Fruit fly (Drosophila melanogaster) whole organism, embryonic: ENCODE data around the gene slpr.
A peak's percentile ranks its signal among the peaks of the same experiment; 100 is the strongest.

Experiments used
- Atf-2 ChIP-seq: fragments of 200-800 bp; sonication (Bioruptor generic); optimal IDR thresholded peaks from 2 replicates; lab custom pipeline; 2016; ENCODE audit warnings: missing biosample characterization, missing genetic modification characterization
- Atf6 ChIP-seq: fragments of 200-800 bp; sonication (Bioruptor generic); IDR thresholded peaks from 2 replicates; pipeline ENCODE4 v1.3.6; 2022; ENCODE audit warnings: missing biosample characterization, missing genetic modification characterization
- CG10267 ChIP-seq: fragments of 200-800 bp; sonication (Bioruptor generic); optimal IDR thresholded peaks from 2 replicates; lab custom pipeline; 2018; ENCODE audit warnings: missing biosample characterization, mild to moderate bottlenecking, missing genetic modification characterization, moderate library complexity
- CG10462 ChIP-seq: fragments of 200-800 bp; sonication (Bioruptor generic); optimal IDR thresholded peaks from 2 replicates; lab custom pipeline; 2016; ENCODE audit warnings: missing biosample characterization, missing genetic modification characterization
- CG10543 ChIP-seq: fragments of 200-800 bp; sonication (Bioruptor generic); optimal IDR thresholded peaks from 3 replicates; lab custom pipeline; 2017; ENCODE audit warnings: missing biosample characterization, mild to moderate bottlenecking, missing genetic modification characterization, moderate library complexity
- CG11504 ChIP-seq: fragments of 200-800 bp; sonication (Bioruptor generic); optimal IDR thresholded peaks from 3 replicates; lab custom pipeline; 2019; ENCODE audit warnings: missing biosample characterization, mild to moderate bottlenecking, missing genetic modification characterization, moderate library complexity
- CG12391 ChIP-seq: fragments of 200-800 bp; sonication (Bioruptor generic); optimal IDR thresholded peaks from 3 replicates; lab custom pipeline; 2018; ENCODE audit warnings: missing biosample characterization, mild to moderate bottlenecking, missing genetic modification characterization, moderate library complexity
- CG13287 ChIP-seq: fragments of 200-800 bp; sonication (Bioruptor generic); IDR thresholded peaks from 2 replicates; pipeline ENCODE4 v1.3.6; 2022; ENCODE audit warnings: missing biosample characterization, missing genetic modification characterization; ENCODE audit not compliant: partially characterized antibody
- CG13424 ChIP-seq: fragments of 200-800 bp; sonication (Bioruptor generic); optimal IDR thresholded peaks from 2 replicates; lab custom pipeline; 2019; ENCODE audit warnings: missing biosample characterization, mild to moderate bottlenecking, missing genetic modification characterization, moderate library complexity
- CG15011 ChIP-seq: fragments of 200-800 bp; sonication (Bioruptor generic); optimal IDR thresholded peaks from 3 replicates; lab custom pipeline; 2018; ENCODE audit warnings: missing biosample characterization, mild to moderate bottlenecking, missing genetic modification characterization
- CG30403 ChIP-seq: fragments of 200-800 bp; sonication (Bioruptor generic); optimal IDR thresholded peaks from 3 replicates; lab custom pipeline; 2016; ENCODE audit warnings: missing biosample characterization, missing genetic modification characterization
- CG34224 ChIP-seq: fragments of 200-800 bp; sonication (Bioruptor generic); IDR thresholded peaks from 3 replicates; pipeline ENCODE4 v1.3.6; 2022; ENCODE audit warnings: missing biosample characterization, missing genetic modification characterization; ENCODE audit not compliant: partially characterized antibody
- CG3995 ChIP-seq: fragments of 200-800 bp; sonication (Bioruptor generic); optimal IDR thresholded peaks from 3 replicates; lab custom pipeline; 2016; ENCODE audit warnings: missing biosample characterization, missing genetic modification characterization
- CG5180 ChIP-seq: fragments of 200-800 bp; sonication (Bioruptor generic); optimal IDR thresholded peaks from 3 replicates; lab custom pipeline; 2017; ENCODE audit warnings: missing biosample characterization, missing genetic modification characterization, mild to moderate bottlenecking, moderate library complexity, missing genetic modification reagents
- CG6175 ChIP-seq: fragments of 200-800 bp; sonication (Bioruptor generic); IDR thresholded peaks from 3 replicates; pipeline ENCODE4 v1.3.6; 2022; ENCODE audit warnings: missing biosample characterization, missing genetic modification characterization
- CG6791 ChIP-seq: fragments of 200-800 bp; sonication (Bioruptor generic); IDR thresholded peaks from 3 replicates; pipeline ENCODE4 v1.3.6; 2022; ENCODE audit warnings: missing biosample characterization, missing genetic modification characterization; ENCODE audit not compliant: partially characterized antibody
- CG7745 ChIP-seq: fragments of 200-800 bp; sonication (Bioruptor generic); optimal IDR thresholded peaks from 2 replicates; lab custom pipeline; 2018; ENCODE audit warnings: missing biosample characterization, mild to moderate bottlenecking, missing genetic modification characterization, moderate library complexity
- CG7839 ChIP-seq: fragments of 200-800 bp; sonication (Bioruptor generic); optimal IDR thresholded peaks from 3 replicates; lab custom pipeline; 2018; ENCODE audit warnings: missing biosample characterization, mild to moderate bottlenecking, missing genetic modification characterization, moderate library complexity
- CG8089 ChIP-seq: fragments of 200-800 bp; sonication (Bioruptor generic); optimal IDR thresholded peaks from 3 replicates; lab custom pipeline; 2016; ENCODE audit warnings: missing biosample characterization, missing genetic modification characterization
- CG9797 ChIP-seq: fragments of 200-800 bp; sonication (Bioruptor generic); optimal IDR thresholded peaks from 3 replicates; lab custom pipeline; 2018; ENCODE audit warnings: missing biosample characterization, mild to moderate bottlenecking, missing genetic modification characterization
- Camta ChIP-seq: fragments of 200-800 bp; sonication (Bioruptor generic); optimal IDR thresholded peaks from 2 replicates; lab custom pipeline; 2016; ENCODE audit warnings: missing biosample characterization, missing genetic modification characterization
- Chrac-16 ChIP-seq: fragments of 200-800 bp; sonication (Bioruptor generic); optimal IDR thresholded peaks from 3 replicates; lab custom pipeline; 2016; ENCODE audit warnings: missing biosample characterization, missing genetic modification characterization
- Deaf1 ChIP-seq: fragments of 200-800 bp; optimal IDR thresholded peaks from 3 replicates; lab custom pipeline; 2019; ENCODE audit warnings: missing biosample characterization, mild to moderate bottlenecking, missing genetic modification characterization, moderate library complexity
- Dll ChIP-seq: fragments of 200-800 bp; sonication (Bioruptor generic); IDR thresholded peaks from 4 replicates; pipeline ENCODE4 v1.3.6; 2022; ENCODE audit warnings: missing biosample characterization, missing genetic modification characterization; ENCODE audit not compliant: partially characterized antibody
- Doc3 ChIP-seq: fragments of 200-800 bp; sonication (Bioruptor generic); IDR thresholded peaks from 3 replicates; pipeline ENCODE4 v1.3.6; 2022; ENCODE audit warnings: missing biosample characterization, missing genetic modification characterization; ENCODE audit not compliant: partially characterized antibody
- Ets65A ChIP-seq: fragments of 200-800 bp; sonication (Bioruptor generic); peaks from one replicate; lab custom pipeline; 2016; ENCODE audit warnings: missing biosample characterization, missing genetic modification characterization
- Ets97D ChIP-seq: fragments of 200-800 bp; sonication (Bioruptor generic); optimal IDR thresholded peaks from 3 replicates; lab custom pipeline; 2016; ENCODE audit warnings: missing biosample characterization, missing genetic modification characterization
- Nf-YC ChIP-seq: fragments of 200-800 bp; optimal IDR thresholded peaks from 3 replicates; lab custom pipeline; 2019; ENCODE audit warnings: missing biosample characterization, mild to moderate bottlenecking, missing genetic modification characterization, moderate library complexity
- Opbp ChIP-seq: fragments of 200-800 bp; sonication (Bioruptor generic); IDR thresholded peaks from 3 replicates; pipeline ENCODE4 v1.3.6; 2022; ENCODE audit warnings: missing biosample characterization, missing genetic modification characterization; ENCODE audit not compliant: partially characterized antibody
- Side ChIP-seq: fragments of 200-800 bp; sonication (Bioruptor generic); optimal IDR thresholded peaks from 2 replicates; lab custom pipeline; 2016; ENCODE audit warnings: missing biosample characterization, missing genetic modification characterization
- Sox102F ChIP-seq: fragments of 200-800 bp; sonication (Bioruptor generic); optimal IDR thresholded peaks from 2 replicates; lab custom pipeline; 2018; ENCODE audit warnings: missing biosample characterization, mild to moderate bottlenecking, missing genetic modification characterization, moderate library complexity
- Sry-β ChIP-seq: fragments of 200-800 bp; sonication (Bioruptor generic); optimal IDR thresholded peaks from 2 replicates; lab custom pipeline; 2018; ENCODE audit warnings: missing biosample characterization, mild to moderate bottlenecking, missing genetic modification characterization, moderate library complexity
- Ssrp ChIP-seq: fragments of 200-800 bp; sonication (Bioruptor generic); optimal IDR thresholded peaks from 2 replicates; lab custom pipeline; 2018; ENCODE audit warnings: missing biosample characterization, mild to moderate bottlenecking, missing genetic modification characterization, moderate library complexity
- YL-1 ChIP-seq: fragments of 200-800 bp; sonication (Bioruptor generic); optimal IDR thresholded peaks from 3 replicates; lab custom pipeline; 2017; ENCODE audit warnings: missing biosample characterization, mild to moderate bottlenecking, missing genetic modification characterization
- amos ChIP-seq: fragments of 200-800 bp; sonication (Bioruptor generic); IDR thresholded peaks from 2 replicates; pipeline ENCODE4 v1.3.6; 2022; ENCODE audit warnings: missing biosample characterization, missing genetic modification characterization; ENCODE audit not compliant: partially characterized antibody
- en ChIP-seq: fragments of 200-800 bp; sonication (Bioruptor generic); optimal IDR thresholded peaks from 2 replicates; lab custom pipeline; 2016; ENCODE audit warnings: missing biosample characterization, missing genetic modification characterization
- ewg ChIP-seq: fragments of 200-800 bp; sonication (Bioruptor generic); optimal IDR thresholded peaks from 3 replicates; lab custom pipeline; 2017; ENCODE audit warnings: mild to moderate bottlenecking, missing biosample characterization, missing genetic modification reagents, missing genetic modification characterization
- fd102C ChIP-seq: fragments of 200-800 bp; sonication (Bioruptor generic); optimal IDR thresholded peaks from 2 replicates; lab custom pipeline; 2018; ENCODE audit warnings: missing biosample characterization, mild to moderate bottlenecking, missing genetic modification characterization, moderate library complexity
- knrl ChIP-seq: fragments of 200-800 bp; sonication (Bioruptor generic); IDR thresholded peaks from 3 replicates; pipeline ENCODE4 v1.3.6; 2022; ENCODE audit warnings: missing biosample characterization, missing genetic modification characterization; ENCODE audit not compliant: partially characterized antibody
- lola ChIP-seq, 3 experiments: fragments of >200 bp in 2 of 3; fragments of 200-800 bp in 1 of 3; sonication (Bioruptor generic) in 1 of 3; optimal IDR thresholded peaks; 2 replicates each; lab custom pipeline; 2017 to 2019; ENCODE audit warnings: missing biosample characterization in 3 of 3, missing genetic modification characterization in 3 of 3, mild to moderate bottlenecking in 1 of 3, moderate library complexity in 1 of 3
- pzg ChIP-seq: fragments of 200-800 bp; sonication (Bioruptor generic); optimal IDR thresholded peaks from 3 replicates; lab custom pipeline; 2018; ENCODE audit warnings: missing biosample characterization, mild to moderate bottlenecking, missing genetic modification characterization, moderate library complexity
- sd ChIP-seq: fragments of 200-800 bp; sonication (Bioruptor generic); optimal IDR thresholded peaks from 3 replicates; lab custom pipeline; 2018; ENCODE audit warnings: missing biosample characterization, mild to moderate bottlenecking, missing genetic modification characterization, moderate library complexity
- slp2 ChIP-seq: fragments of 200-800 bp; sonication (Bioruptor generic); optimal IDR thresholded peaks from 2 replicates; lab custom pipeline; 2016; ENCODE audit warnings: missing biosample characterization, missing genetic modification characterization
- unc-4 ChIP-seq: fragments of 200-800 bp; sonication (Bioruptor generic); IDR thresholded peaks from 2 replicates; pipeline ENCODE4 v1.3.6; 2022; ENCODE audit warnings: missing biosample characterization, missing genetic modification characterization; ENCODE audit not compliant: partially characterized antibody
- unpg ChIP-seq: fragments of 200-800 bp; sonication (Bioruptor generic); optimal IDR thresholded peaks from 3 replicates; lab custom pipeline; 2018; ENCODE audit warnings: missing biosample characterization, mild to moderate bottlenecking, missing genetic modification characterization, moderate library complexity
- zen2 ChIP-seq: fragments of 200-800 bp; sonication (Bioruptor generic); IDR thresholded peaks from 3 replicates; pipeline ENCODE4 v1.3.6; 2022; ENCODE audit warnings: missing biosample characterization, missing genetic modification characterization; ENCODE audit not compliant: partially characterized antibody

slpr gene

DNA sequence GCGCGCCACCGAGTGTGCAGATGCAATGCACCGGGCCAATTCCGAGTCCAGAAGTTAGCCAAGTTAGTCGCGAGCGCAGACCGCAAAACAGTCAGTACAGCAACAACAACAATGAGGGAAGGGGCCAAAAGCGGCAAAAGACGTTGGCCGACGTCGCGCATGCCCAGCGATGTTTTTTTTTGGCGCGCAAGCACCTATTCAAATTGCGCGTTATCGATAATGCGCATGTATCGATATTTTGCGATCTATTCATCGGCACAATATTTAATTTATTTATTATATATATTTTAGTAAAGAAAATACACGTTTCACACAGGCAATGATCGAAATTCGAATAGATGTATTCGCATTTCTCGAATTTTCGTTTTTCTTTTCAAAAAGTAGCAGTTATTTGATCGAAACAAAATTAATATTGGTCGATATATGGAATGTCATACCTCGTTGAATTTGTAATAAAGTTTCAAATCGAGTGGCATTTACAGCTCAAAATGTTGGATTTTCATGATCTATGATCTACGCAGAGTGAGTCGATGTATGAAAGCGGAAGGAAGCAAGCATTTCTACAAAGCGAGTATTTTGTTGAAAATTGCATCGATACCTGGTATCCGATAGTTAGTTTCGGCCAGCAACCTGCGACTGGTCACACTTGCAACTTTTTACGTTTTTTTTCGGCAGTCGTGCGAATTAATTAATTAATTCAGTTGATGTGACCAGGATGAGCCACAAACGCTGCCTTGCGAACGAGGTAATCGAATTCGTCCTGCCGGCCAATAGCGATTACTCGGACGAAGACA, 47.6 kb downstream of the slpr start, which contains the start of gene CG2116 (continued):
- TF ChIP-seq Ssrp (tag; lab: Kevin White, UChicago) (no peak), slp2 (no peak), CG11504 (tag; lab: Kevin White, UChicago) (peak; percentile 25), Sry-β (GFP tag; lab: Kevin White, UChicago) (no peak), zen2 (peak; percentile 52; the same call in 1 of the 3 replicates), CG10543 (GFP tag; lab: Kevin White, UChicago) (peak; percentile 9), CG13424 (tag; lab: Kevin White, UChicago) (no peak), CG15011 (GFP tag; lab: Kevin White, UChicago) (no peak), CG5180 (GFP tag; lab: Kevin White, UChicago) (no peak), Atf-2 (GFP tag; lab: Kevin White, UChicago) (no peak), CG8089 (no peak), CG9797 (peak; percentile 78), YL-1 (GFP tag; lab: Kevin White, UChicago) (peak; percentile 11), Ets65A (GFP tag; lab: Kevin White, UChicago) (peak; percentile 70), pzg (GFP tag; lab: Kevin White, UChicago) (peak; percentile 64), lola (GFP tag; optimal IDR thresholded peaks at IDR 0.05; lab: Kevin White, UChicago) (peak in 1 of 3 experiments; percentile 6), CG6791 (GFP tag; lab: Robert Waterston, UW) (peak; percentile 64), knrl (GFP tag; lab: Robert Waterston, UW) (peak; percentile 79), unpg (GFP tag; lab: Kevin White, UChicago) (no peak), Dll (GFP tag; lab: Robert Waterston, UW) (peak; percentile 79), CG13287 (peak; percentile 72), CG10267 (tag; lab: Kevin White, UChicago) (peak; percentile 37), Sox102F (GFP tag; lab: Kevin White, UChicago) (no peak), Camta (GFP tag; lab: Kevin White, UChicago) (no peak), Atf6 (no peak), en (GFP tag; lab: Kevin White, UChicago) (no peak), CG7745 (tag; lab: Kevin White, UChicago) (peak; percentile 90), Nf-YC (tag; lab: Kevin White, UChicago) (peak; percentile 20), CG12391 (tag; lab: Kevin White, UChicago) (peak; percentile 22), amos (peak; percentile 73), CG3995 (peak; percentile 46), CG6175 (GFP tag; lab: Robert Waterston, UW) (no peak), CG34224 (GFP tag; lab: Robert Waterston, UW) (peak; percentile 53; the same call in 2 of the 3 replicates), Ets97D (GFP tag; lab: Kevin White, UChicago) (peak; percentile 46), Chrac-16 (GFP tag; lab: Kevin White, UChicago) (no peak), CG7839 (tag; lab: Kevin White, UChicago) (no peak), unc-4 (GFP tag; lab: Robert Waterston, UW) (peak; percentile 67; the same call in 1 of the 2 replicates), Doc3 (GFP tag; lab: Robert Waterston, UW) (peak; percentile 64), Opbp (GFP tag; lab: Robert Waterston, UW) (peak; percentile 43; the same call in 2 of the 3 replicates), CG30403 (no peak), Side (no peak), fd102C (GFP tag; lab: Kevin White, UChicago) (no peak), sd (tag; lab: Kevin White, UChicago) (no peak), CG10462 (no peak), Deaf1 (tag; lab: Kevin White, UChicago) (no peak), ewg (GFP tag; lab: Kevin White, UChicago) (peak; percentile 76)
